Worm (Caenorhabditis elegans): Measurements from ENCODE around the gene Y73B3A.20.
"Not testable (repeated sequence)": the region's sequence is repeated elsewhere in the genome, so short reads cannot be mapped to it uniquely, and the experiment has no call there.

Gene Y73B3A.20

DNA sequence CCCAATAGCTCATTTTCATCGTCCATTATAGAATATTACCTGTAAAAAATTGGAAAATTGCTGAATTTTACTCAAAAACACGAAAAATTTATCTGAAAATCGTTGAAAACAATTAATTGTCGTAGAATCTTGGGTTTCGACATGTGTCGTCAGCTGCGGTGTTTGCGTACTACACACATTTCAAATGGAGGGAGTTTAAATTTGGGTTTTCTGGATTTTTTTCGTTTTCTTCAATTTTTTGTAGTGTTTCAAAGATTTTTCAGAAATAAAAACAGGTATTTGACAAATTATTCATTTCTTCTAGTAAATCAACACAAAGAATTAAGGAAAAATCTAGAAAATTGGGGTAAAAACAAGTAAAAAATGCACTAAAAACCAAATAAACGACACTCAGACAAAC is 57.2 kb downstream of the Y73B3A.20 start, which contains the start of gene Y73B3A.4:
Y73B3A.4 (minus strand) TSS at position 41 of the 400 bp plus-strand sequence.
- TF ChIP-seq odd-2 (tag; optimal IDR thresholded peaks at IDR 0.05); che-1 (tag; optimal IDR thresholded peaks at IDR 0.05); ceh-19 (GFP tag; optimal IDR thresholded peaks at IDR 0.05): not testable (repeated sequence)
